Fruit fly (Drosophila melanogaster) whole organism, larva: ENCODE measurements around the gene CG4577.

ENCODE experiments used
- noc ChIP-seq: fragments of 200-800 bp; sonication (Bioruptor generic); optimal IDR thresholded peaks from 3 replicates; lab custom pipeline; 2019; ENCODE audit warnings: missing biosample characterization, mild to moderate bottlenecking, missing genetic modification characterization, moderate library complexity

The CG4577 gene

DNA sequence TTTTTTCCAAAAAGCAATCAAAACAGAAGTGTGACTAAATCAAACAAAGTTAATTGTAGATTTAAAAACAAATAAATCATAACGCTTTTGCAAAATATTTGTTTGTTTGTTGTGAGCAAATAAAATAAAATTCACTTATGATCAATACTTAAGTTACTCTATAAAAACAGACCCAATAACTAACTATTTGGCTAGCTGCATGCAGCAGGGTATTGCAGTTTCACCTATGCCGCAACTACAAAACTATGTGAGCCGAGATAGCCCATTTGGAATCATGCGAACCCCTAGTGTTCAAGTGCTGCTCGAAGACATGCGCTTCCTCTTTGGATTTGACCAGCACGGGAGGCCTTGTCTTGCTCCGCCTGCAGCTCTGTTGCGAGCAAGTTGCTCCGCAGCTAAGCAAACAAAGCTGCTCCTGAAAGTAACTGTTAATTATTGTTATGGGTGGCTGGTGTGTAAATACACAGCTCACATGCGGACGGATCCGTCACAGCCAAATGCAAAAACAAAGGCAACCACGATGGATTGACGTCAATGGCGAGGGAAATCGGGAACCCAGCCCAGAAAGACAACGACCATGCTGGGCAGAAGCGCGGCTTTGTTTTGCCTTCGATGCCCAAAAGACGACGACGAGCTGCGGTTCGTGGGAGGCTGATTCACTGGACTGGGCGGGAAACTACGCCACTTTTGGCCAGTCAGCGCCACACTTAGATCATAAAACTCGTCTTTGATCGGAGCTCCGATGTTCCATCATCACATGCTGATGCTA lies 12.4 kb upstream of the CG4577 start:
- no peak for TF ChIP-seq noc (tag; lab: Kevin White, UChicago)

DNA sequence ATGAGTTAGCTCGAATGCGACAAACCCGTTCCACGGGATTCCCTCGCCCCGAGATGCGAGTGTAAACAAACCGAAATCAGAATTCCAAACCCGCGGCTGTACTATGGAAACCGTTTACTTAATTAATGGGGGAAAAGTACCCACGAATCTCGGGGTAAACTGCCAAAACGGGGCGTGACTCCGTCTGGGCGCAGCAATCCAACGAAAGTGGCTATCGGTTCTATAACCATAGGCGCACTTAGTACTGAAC lies 11.9 kb upstream of the CG4577 start:
- TF ChIP-seq noc (tag; lab: Kevin White, UChicago): no peak

DNA sequence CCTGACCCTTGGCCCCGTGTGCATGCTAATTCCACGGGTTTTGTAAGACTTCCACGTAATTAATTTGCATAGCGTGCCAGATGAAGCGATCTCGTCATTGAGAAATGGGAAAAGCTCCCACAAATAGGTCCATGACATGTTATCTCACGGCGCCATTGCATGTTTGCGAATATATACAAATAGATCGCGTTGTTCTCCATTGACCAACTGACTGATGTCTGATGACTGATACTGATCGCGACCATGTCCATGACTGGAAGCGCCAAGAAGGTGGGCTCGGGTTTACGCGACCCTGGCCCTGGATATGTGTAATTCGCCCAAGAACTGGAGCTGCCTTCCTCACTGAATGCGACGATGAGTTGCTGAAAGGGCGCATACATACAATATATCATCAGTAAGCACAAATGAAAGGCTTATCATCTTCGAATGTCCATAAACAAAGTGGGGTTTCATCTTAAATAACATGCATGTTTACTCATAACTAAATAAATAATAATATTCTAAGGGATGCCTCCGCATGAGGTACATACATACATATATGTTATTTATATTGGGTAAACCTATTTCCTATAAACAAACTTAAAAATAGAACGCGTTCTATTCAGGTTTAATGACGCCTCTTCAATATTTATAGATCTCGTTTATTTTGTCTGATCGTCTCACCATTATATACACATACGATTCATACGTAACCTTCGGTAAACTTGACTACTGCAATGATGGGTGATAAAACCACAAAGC lies 11.2 kb upstream of the CG4577 start:
- no peak for TF ChIP-seq noc (tag; lab: Kevin White, UChicago)

DNA sequence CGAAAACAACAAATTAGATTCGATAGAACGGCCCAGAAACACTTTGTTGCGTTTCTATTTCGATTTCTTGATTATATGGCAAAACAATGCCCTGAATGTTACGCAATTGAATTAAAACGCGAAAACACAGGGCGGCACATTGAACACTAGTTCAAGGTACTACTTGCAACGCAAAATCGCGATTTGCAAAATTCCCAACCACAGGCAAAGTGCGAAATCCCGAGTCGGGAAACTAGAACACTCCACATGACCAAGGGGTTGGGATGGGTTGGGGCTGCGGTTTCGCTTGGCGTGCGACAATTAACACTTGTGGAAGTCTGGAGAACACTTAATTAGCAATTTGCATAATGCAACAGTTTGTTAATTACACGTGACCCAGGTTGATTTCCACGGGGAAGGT lies 10.2 kb upstream of the CG4577 start:
- TF ChIP-seq noc (tag; lab: Kevin White, UChicago): no peak

DNA sequence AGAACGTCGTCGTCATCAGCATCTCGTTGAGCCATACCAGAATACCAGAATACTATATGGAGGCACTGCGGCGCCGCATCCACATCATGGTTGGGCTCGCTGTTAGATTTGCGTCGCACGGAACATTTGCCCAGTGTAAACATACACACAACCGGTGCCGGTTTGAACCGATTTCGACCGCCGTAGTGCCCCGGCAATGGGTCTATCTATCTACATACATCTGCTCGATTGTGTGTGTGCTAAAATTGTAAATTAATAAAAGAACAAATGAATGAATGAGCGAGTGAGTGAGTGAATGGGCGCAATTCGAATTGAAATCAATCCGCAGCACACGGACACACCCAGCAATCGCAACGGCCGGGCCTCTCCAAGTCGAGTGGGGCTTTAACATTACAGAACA lies 9.1 kb upstream of the CG4577 start:
- TF ChIP-seq noc (tag; lab: Kevin White, UChicago): no peak

DNA sequence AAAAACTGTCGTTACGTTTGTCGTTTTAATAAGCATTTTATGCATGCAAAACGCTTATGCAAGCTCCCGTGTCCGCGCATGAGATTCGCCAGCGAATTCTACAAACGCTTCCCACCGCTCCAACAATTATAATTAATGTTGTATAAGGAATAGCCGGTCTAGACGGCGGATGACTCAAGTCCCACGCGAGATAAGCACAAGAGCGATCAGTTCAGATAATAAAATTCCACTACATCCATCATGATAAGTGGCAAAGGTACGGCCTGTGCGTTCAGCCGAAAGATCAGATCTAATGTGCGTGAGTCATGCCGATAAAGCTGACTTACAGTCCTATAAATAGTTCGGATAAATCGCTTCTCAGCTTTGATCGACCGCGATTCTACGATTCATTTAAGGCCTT lies 8.0 kb upstream of the CG4577 start:
- no peak for TF ChIP-seq noc (tag; lab: Kevin White, UChicago)

DNA sequence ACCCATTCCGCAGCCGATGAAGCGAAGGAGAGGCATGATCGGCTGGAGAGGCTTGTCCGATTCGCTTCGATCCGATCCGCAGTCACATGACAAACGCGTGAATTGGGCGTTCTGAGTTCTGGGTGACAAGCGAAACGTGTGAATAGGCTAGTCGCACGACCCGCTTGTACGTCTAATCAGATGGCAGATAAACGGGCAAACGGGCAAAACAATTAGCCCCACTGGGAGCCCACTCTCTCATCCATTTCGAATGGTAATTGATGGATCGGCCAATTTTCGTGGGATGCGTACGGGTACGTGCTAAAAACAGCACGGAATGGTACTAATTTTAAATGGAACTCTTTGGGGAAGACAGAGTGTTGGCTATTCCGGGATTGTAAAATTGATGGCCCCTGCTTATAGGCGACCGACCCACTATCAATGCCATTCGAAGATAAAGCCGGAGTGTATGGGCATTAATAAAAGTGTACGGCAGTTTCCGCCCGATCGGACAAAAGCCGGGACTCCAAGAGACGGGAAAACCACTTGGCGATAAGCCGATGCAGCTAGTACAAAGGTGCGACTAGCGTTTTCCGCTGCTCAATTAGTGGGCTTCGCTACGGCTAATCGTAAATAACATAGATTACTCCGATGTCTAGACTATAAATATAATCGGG lies 6.9 kb upstream of the CG4577 start:
- TF ChIP-seq noc (tag; lab: Kevin White, UChicago): peak; percentile 58

DNA sequence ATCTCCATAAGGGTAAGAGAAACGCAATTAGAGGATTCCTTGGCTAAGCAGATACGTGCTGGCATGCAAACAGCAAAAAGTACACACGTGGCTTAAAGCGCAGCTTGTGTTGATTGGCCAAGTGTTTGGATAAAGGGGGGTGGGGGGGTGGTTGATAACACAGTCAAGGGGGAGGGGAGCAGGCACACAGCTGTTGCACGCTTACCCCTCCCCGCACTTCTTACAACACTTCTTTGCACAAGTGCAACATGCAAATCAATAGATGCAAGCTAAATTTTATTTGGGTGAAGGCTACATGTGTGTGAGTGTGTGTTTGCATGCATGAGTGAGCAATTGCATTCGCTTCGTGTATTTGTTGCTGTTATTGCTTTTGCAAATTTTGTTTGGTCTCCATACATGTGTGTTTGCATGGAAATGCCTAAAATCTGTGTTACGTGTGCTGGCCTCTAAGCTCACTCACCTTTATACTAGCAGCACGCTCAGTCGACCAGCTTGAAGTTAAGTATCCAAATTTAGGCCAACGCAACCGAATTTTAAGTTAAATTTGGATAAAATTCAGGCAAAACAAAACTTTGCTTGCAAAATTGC lies 6.1 kb upstream of the CG4577 start:
- no peak for TF ChIP-seq noc (tag; lab: Kevin White, UChicago)

DNA sequence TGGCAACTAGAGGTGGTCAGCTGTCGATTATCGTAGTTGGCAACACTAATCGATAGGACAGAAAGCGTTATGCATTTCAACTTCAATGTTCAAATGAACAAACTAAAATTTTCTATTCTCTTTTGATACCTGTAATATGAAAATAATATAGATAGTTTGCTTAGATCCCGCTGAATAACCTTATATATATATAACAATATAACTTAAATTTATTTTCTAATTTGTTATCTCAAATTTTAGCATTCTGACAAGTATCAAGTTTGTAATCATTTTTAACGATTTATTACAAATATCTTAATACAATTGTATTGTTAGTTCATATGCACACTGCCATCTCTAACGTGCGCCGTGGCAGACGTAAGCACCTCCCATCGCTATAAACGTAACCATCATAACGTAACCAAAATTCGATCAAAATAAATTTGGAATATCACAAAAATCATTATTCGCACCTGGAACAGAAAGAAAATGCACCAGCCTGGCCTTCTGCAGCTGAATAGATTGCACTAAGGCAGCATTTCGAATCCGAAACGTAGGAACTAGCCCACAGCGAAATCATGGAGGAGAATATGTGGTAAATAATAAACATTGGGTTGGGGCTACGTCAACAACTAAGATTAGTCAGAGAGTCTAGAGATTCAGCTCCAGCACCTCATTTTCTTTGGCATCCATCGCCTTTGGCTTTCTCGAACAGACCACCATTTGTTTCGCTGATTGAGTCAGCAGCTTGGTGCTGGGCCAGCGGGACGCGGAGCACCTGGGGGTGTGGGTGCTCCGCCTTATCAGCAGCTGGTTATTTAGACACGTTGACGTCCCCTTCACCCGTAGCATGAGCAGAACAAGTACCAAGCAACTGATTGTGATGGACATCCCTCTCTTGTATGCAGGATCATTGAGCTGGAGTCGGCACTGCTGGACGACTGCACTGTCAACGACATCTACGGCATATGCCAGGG lies 5.3 kb upstream of the CG4577 start, which contains the start of the genes Pino and TBC1D23:
TSS of gene Pino (minus strand) at position 22 of the 956 bp plus-strand sequence.
TSS of gene TBC1D23 (plus strand) at position 385 of the 956 bp plus-strand sequence.
- TF ChIP-seq noc (tag; lab: Kevin White, UChicago): peak; percentile 63

DNA sequence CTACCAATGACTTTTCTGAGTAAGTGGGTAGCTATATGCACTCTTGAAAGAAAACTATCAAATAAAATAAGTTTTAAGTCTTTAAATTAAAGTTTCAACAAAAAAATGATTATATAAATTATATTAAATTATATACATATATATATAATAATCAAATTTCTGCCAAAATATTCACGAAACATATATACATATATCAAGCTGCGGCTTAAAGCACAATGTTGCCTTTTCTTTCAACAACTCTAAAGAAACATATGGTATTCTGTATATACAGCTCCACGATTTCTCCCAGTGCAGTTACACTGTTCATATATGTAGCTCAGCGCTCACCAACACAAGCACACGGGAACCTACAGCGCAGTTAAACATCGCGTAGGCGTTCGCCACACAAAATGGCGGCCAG lies 1.0 kb downstream of the CG4577 start:
- no peak for TF ChIP-seq noc (tag; lab: Kevin White, UChicago)

DNA sequence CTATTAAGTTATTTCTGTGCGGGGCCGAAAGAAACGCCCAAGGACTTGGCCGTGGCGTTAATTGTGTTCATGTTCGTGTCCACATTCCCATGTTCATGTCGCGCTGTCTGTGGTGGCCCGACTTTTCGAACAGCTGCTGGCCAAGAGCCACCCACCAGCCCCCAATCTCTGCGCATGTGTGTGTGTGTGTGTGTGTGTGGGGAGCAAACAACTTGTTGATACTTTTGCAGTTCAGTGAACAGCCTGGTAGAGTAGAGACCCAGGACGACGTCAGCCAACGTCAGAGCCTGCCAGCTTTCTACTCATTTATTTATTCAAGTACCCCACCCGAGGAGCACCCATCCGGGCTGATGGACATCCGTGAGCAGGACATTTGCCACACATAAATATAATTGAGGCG lies 2.5 kb downstream of the CG4577 start:
- TF ChIP-seq noc (tag; lab: Kevin White, UChicago): no peak

DNA sequence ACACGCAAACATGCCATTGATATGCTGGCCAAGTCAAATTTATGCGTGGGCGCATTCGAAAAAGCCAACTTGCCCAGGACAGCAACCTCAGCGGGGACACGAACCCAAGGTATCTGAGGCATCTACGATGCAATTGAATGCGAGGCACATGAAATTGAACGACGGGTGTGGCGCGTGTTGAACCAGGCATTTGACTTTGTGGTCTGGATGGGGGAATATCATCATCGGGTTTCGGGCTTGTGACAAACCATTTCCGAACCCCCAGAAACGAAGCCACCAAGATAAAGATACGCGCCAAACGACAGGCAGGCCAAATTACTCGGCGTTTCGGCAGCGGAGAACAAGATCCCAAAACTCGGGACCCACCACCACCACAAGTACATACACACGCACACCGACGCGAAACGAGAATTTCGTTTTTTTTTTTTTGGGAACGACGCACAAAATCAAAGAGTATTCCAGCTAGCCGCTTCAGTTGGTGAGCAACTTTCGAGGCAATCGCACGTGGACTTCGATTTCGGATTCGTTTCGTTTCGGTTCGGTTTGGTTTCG lies 8.3 kb downstream of the CG4577 start, which contains the start of gene MFS3:
TSS of gene MFS3 (plus strand) at position 472 of the 552 bp plus-strand sequence.
- TF ChIP-seq noc (tag; lab: Kevin White, UChicago): no peak

DNA sequence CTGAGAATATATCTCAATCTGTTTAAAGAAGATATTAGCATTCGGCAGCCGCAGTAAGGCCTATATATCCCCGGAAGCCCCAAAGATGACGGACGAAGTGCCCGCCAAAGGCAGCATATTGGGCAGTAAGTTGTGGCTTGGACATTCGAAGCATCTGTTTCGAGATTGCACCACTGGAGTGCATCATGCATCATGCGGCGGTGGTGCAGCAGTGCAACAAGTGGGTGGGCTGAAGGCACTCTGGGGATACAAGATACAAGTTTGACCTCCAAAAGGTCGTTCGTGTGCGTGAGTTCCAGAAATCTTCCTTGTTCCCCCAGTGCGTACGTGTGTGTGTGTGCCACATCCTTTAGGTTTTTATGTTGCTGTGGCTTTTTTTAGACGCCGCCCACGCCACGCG lies 8.8 kb downstream of the CG4577 start:
- no peak for TF ChIP-seq noc (tag; lab: Kevin White, UChicago)
